Worm (Caenorhabditis elegans): Measurements from ENCODE around the gene C13F10.8.

C13F10.8 gene

DNA sequence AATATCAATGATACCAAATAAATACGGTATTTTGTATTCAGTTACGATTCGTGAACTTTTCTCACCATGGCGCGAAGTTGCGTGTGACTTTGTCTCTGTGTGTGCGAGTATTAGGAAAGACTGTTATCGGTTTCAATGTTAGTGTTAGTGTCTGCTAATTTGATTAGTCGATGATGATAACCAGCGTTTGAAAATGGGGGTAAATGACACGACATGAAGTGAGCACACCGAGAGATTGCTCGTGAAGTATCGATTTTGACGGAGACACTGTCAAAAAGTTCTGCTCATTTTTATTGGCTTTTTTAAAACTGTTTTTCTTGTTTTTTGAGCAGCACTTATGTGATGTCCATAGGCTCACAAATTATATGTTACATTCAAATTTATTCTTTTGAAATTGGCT is 22.4 kb downstream of the C13F10.8 start:
- no peak for TF ChIP-seq ces-1 (GFP tag; optimal IDR thresholded peaks at IDR 0.05)
- TF ChIP-seq drap-1 (GFP tag; optimal IDR thresholded peaks at IDR 0.05): no peak
- no peak for TF ChIP-seq flh-1 (GFP tag; optimal IDR thresholded peaks at IDR 0.05)
- no peak for TF ChIP-seq ceh-43 (GFP tag; optimal IDR thresholded peaks at IDR 0.05)

DNA sequence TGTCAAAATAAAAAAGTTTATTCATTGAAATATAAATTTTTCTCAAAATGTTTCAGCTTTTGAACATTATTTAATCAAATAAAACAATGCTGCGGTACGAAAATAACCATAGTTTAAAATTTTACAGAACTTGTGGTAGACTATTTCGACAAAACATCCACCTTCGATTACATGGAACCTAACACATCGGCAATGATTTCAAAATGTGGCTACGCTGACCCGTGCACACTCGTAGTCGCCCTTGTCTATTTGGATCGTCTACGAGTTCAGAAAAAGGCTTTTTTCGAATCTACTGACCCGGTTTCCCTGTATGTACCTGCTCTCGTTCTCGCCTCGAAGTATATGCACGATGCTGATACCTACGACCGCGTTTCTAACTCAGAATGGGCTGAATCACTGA is 23.8 kb downstream of the C13F10.8 start:
- TF ChIP-seq blmp-1 (tag; optimal IDR thresholded peaks at IDR 0.05): no peak

DNA sequence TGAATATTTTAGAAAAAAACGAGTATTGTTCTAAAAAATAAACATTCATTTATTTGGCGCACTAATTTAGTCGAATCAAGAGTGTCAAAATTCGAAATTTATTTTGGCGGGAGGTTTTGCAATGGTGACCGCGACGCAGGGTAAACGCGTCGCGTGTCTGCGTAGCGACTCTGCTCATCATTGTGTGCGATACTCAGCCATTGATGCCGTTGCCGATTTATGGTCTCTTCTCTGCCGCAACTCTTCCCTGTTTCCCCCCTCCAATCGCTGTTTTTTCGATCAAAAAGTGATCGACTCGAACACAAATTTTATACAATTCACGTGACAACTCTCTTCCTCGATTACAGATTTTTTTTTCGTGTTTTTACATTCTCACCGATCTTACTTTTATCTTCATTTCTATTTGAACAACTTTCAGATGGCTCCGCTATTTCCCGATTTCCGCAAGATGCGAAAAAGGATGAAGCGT is 24.3 kb downstream of the C13F10.8 start, which contains the start of gene F09G2.2:
TSS of gene F09G2.2 (plus strand) at position 419 of the 469 bp plus-strand sequence.
- peak; percentile 29 for TF ChIP-seq unc-39 (tag; optimal IDR thresholded peaks at IDR 0.05)
- TF ChIP-seq ceh-39 (tag; optimal IDR thresholded peaks at IDR 0.05): peak; percentile 93
- no peak for TF ChIP-seq sem-2 (GFP tag; optimal IDR thresholded peaks at IDR 0.05)
- TF ChIP-seq blmp-1 (tag; optimal IDR thresholded peaks at IDR 0.05): no peak
- peak; percentile 20 for TF ChIP-seq M03D4.4 (tag; optimal IDR thresholded peaks at IDR 0.05)
- peak; percentile 24 for TF ChIP-seq drap-1 (GFP tag; optimal IDR thresholded peaks at IDR 0.05)
- no peak for TF ChIP-seq nhr-12 (tag; optimal IDR thresholded peaks at IDR 0.05)
- TF ChIP-seq ces-1 (GFP tag; optimal IDR thresholded peaks at IDR 0.05): peak; percentile 76
- no peak for TF ChIP-seq sptf-1 (tag; optimal IDR thresholded peaks at IDR 0.05)
- no peak for TF ChIP-seq hlh-1 (tag; optimal IDR thresholded peaks at IDR 0.05)
- TF ChIP-seq unc-120 (tag; optimal IDR thresholded peaks at IDR 0.05; ENCODE audit: poor library complexity, severe bottlenecking): peak; percentile 79
- TF ChIP-seq lin-13 (tag; optimal IDR thresholded peaks at IDR 0.05): peak; percentile 97
- TF ChIP-seq mep-1 (tag; optimal IDR thresholded peaks at IDR 0.05): peak; percentile 95
- TF ChIP-seq tbx-8 (GFP tag; optimal IDR thresholded peaks at IDR 0.05): no peak
- peak; percentile 73 for TF ChIP-seq lsy-2 (tag; optimal IDR thresholded peaks at IDR 0.05)
- TF ChIP-seq mls-2 (tag; optimal IDR thresholded peaks at IDR 0.05): peak; percentile 21
- peak; percentile 46 for TF ChIP-seq ceh-83 (GFP tag; optimal IDR thresholded peaks at IDR 0.05)
- peak; percentile 30 for TF ChIP-seq nhr-2 (tag; optimal IDR thresholded peaks at IDR 0.05)
- TF ChIP-seq pha-4 (tag; optimal IDR thresholded peaks at IDR 0.05): peak; percentile 96
- TF ChIP-seq nhr-237 (tag; optimal IDR thresholded peaks at IDR 0.05): peak; percentile 87
- peak; percentile 38 for TF ChIP-seq elt-1 (tag; optimal IDR thresholded peaks at IDR 0.05; ENCODE audit: borderline replicate concordance, insufficient read depth)
- peak; percentile 63 for TF ChIP-seq ztf-11 (tag; optimal IDR thresholded peaks at IDR 0.05)
- peak; percentile 28 for TF ChIP-seq cnd-1 (tag; optimal IDR thresholded peaks at IDR 0.05)

DNA sequence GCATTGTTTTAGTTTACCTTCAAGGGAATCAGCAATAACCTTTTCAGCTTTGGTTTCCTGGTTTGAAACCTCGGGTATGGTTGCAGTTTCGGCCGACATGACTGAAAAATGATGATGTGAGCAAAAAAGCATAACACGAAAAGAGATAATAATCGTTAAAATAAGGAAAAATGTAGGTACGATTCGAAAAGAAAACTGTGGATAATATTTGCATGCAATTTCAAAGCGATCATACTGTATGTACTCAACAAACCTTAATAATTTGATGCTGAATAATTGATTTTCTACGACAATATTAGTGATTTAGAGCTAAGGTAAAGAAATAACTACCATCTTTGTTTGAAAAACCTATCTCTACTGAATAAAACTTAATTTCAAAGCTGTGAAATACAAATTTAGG is 24.8 kb downstream of the C13F10.8 start, which contains the start of gene attf-2:
TSS of gene attf-2 (minus strand) at position 101 of the 400 bp plus-strand sequence.
- no peak for TF ChIP-seq lsy-2 (tag; optimal IDR thresholded peaks at IDR 0.05)
- no peak for TF ChIP-seq ztf-11 (tag; optimal IDR thresholded peaks at IDR 0.05)
- no peak for TF ChIP-seq sem-2 (GFP tag; optimal IDR thresholded peaks at IDR 0.05)
- no peak for TF ChIP-seq unc-120 (tag; optimal IDR thresholded peaks at IDR 0.05; ENCODE audit: poor library complexity, severe bottlenecking)
- TF ChIP-seq lin-13 (tag; optimal IDR thresholded peaks at IDR 0.05): no peak
- no peak for TF ChIP-seq ceh-83 (GFP tag; optimal IDR thresholded peaks at IDR 0.05)
- TF ChIP-seq ceh-43 (GFP tag; optimal IDR thresholded peaks at IDR 0.05): no peak
- TF ChIP-seq elt-1 (tag; optimal IDR thresholded peaks at IDR 0.05; ENCODE audit: borderline replicate concordance, insufficient read depth): no peak
- no peak for TF ChIP-seq nhr-28 (tag; optimal IDR thresholded peaks at IDR 0.05)
- no peak for TF ChIP-seq unc-39 (tag; optimal IDR thresholded peaks at IDR 0.05)
- no peak for TF ChIP-seq ham-2 (GFP tag; optimal IDR thresholded peaks at IDR 0.05)
- TF ChIP-seq nhr-12 (tag; optimal IDR thresholded peaks at IDR 0.05): no peak
- no peak for TF ChIP-seq nhr-2 (tag; optimal IDR thresholded peaks at IDR 0.05)
- TF ChIP-seq snpc-4 (tag; optimal IDR thresholded peaks at IDR 0.05): no peak
- no peak for TF ChIP-seq ceh-39 (tag; optimal IDR thresholded peaks at IDR 0.05)
- no peak for TF ChIP-seq sptf-1 (tag; optimal IDR thresholded peaks at IDR 0.05)
- no peak for TF ChIP-seq blmp-1 (tag; optimal IDR thresholded peaks at IDR 0.05)
- TF ChIP-seq nhr-237 (tag; optimal IDR thresholded peaks at IDR 0.05): no peak
- TF ChIP-seq ces-1 (GFP tag; optimal IDR thresholded peaks at IDR 0.05): no peak
- no peak for TF ChIP-seq hlh-1 (tag; optimal IDR thresholded peaks at IDR 0.05)

DNA sequence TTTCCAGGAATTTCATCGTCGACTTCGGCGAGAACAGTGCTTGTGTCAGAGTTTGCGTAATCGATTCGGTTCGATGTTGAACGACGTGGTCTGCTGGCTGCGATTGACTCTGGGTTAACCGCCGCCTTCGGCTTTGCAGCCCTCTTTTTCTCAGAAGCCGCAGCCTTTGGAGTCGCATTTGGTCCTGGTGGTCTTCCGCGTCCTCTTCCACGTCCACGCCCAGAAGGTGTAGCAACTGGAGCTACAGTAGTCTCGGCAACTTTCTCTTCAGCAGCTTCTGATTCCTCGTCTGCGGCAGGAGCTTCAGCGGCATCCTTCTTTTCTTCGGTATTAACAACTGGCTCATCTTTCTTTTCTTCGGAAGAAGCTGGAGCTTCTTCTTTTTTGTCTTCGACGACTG is 26.0 kb downstream of the C13F10.8 start:
- TF ChIP-seq ceh-39 (tag; optimal IDR thresholded peaks at IDR 0.05): no peak
- TF ChIP-seq mls-2 (tag; optimal IDR thresholded peaks at IDR 0.05): no peak
- no peak for TF ChIP-seq lin-13 (tag; optimal IDR thresholded peaks at IDR 0.05)
- TF ChIP-seq snpc-4 (tag; optimal IDR thresholded peaks at IDR 0.05): no peak
- TF ChIP-seq pha-4 (tag; optimal IDR thresholded peaks at IDR 0.05): no peak
- TF ChIP-seq M03D4.4 (tag; optimal IDR thresholded peaks at IDR 0.05): no peak
- no peak for TF ChIP-seq zip-8 (tag; optimal IDR thresholded peaks at IDR 0.05)
- no peak for TF ChIP-seq nhr-28 (tag; optimal IDR thresholded peaks at IDR 0.05)
- no peak for TF ChIP-seq tbx-8 (GFP tag; optimal IDR thresholded peaks at IDR 0.05)
- no peak for TF ChIP-seq drap-1 (GFP tag; optimal IDR thresholded peaks at IDR 0.05)
- no peak for TF ChIP-seq unc-62 (GFP tag; optimal IDR thresholded peaks at IDR 0.05)
- no peak for TF ChIP-seq nhr-237 (tag; optimal IDR thresholded peaks at IDR 0.05)
- TF ChIP-seq cnd-1 (tag; optimal IDR thresholded peaks at IDR 0.05): no peak
